Fruit fly (Drosophila melanogaster) whole organism, pupa: Measurements from ENCODE around the gene Mzt1.

ENCODE experiments used
- CG10348 ChIP-seq: fragments of 200-800 bp; sonication (Bioruptor generic); IDR thresholded peaks from 2 replicates; pipeline ENCODE4 v1.3.6; 2022; ENCODE audit warnings: missing biosample characterization, missing genetic modification characterization
- CG15710 ChIP-seq: fragments of 200-800 bp; sonication (Bioruptor generic); optimal IDR thresholded peaks from 2 replicates; lab custom pipeline; 2018; ENCODE audit warnings: missing biosample characterization, mild to moderate bottlenecking, missing genetic modification characterization, moderate library complexity
- CG17806 ChIP-seq: fragments of 200-800 bp; sonication (Bioruptor generic); optimal IDR thresholded peaks from 2 replicates; lab custom pipeline; 2018; ENCODE audit warnings: missing biosample characterization, mild to moderate bottlenecking, missing genetic modification characterization, moderate library complexity
- CG32121 ChIP-seq: fragments of 200-800 bp; sonication (Bioruptor generic); IDR thresholded peaks from 2 replicates; pipeline ENCODE4 v1.3.6; 2022; ENCODE audit warnings: missing biosample characterization, missing genetic modification characterization
- CG8159 ChIP-seq: fragments of 200-800 bp; sonication (Bioruptor generic); optimal IDR thresholded peaks from 3 replicates; lab custom pipeline; 2018; ENCODE audit warnings: missing biosample characterization, mild to moderate bottlenecking, missing genetic modification characterization, moderate library complexity
- D1 ChIP-seq: fragments of 200-800 bp; sonication (Bioruptor generic); optimal IDR thresholded peaks from 2 replicates; lab custom pipeline; 2018; ENCODE audit warnings: missing biosample characterization, mild to moderate bottlenecking, missing genetic modification characterization, moderate library complexity
- Pif1B ChIP-seq: fragments of 200-800 bp; sonication (Bioruptor generic); optimal IDR thresholded peaks from 3 replicates; lab custom pipeline; 2016; ENCODE audit warnings: missing biosample characterization, missing genetic modification characterization
- Snoo ChIP-seq: fragments of 200-800 bp; sonication (Bioruptor generic); optimal IDR thresholded peaks from 3 replicates; lab custom pipeline; 2017; ENCODE audit warnings: missing biosample characterization, mild to moderate bottlenecking, missing genetic modification characterization, inconsistent platforms
- rn ChIP-seq: fragments of 200-800 bp; sonication (Bioruptor generic); IDR thresholded peaks from 2 replicates; pipeline ENCODE4 v1.3.6; 2022; ENCODE audit warnings: missing biosample characterization, missing genetic modification characterization

dm6 chr3L:2392745-2393435 lies 3.8 kb downstream of the Mzt1 start:
- TF ChIP-seq Pif1B (GFP tag; lab: Kevin White, UChicago), result no peak
- no peak for TF ChIP-seq CG10348 (GFP tag; lab: Robert Waterston, UW)
- TF ChIP-seq Snoo, result no peak
- no peak for TF ChIP-seq rn
- no peak for TF ChIP-seq CG15710 (tag; lab: Kevin White, UChicago)
- TF ChIP-seq CG8159 (tag; lab: Kevin White, UChicago), result no peak
- no peak for TF ChIP-seq CG17806 (tag; lab: Kevin White, UChicago)
- no peak for TF ChIP-seq D1 (tag; lab: Kevin White, UChicago)
- no peak for TF ChIP-seq CG32121 (GFP tag; lab: Robert Waterston, UW)
